Worm (Caenorhabditis elegans): ENCODE results near the gene F33G12.6.

Gene F33G12.6

ce11 chrII:5022381-5022855 is 27.3 kb upstream of the F33G12.6 start, which contains the start of the genes nsy-1 and F59A6.13:
Gene nsy-1, plus strand, starts transcription at chrII:5022757.
Gene F59A6.13, plus strand, starts transcription at chrII:5022805.
- TF ChIP-seq ceh-9 (tag; optimal IDR thresholded peaks at IDR 0.05) (no peak), C38D4.7 (GFP tag; optimal IDR thresholded peaks at IDR 0.05) (no peak), ceh-31 (tag; optimal IDR thresholded peaks at IDR 0.05) (no peak), dmd-4 (tag; optimal IDR thresholded peaks at IDR 0.05; ENCODE audit: borderline replicate concordance) (no peak), ceh-14 (tag; optimal IDR thresholded peaks at IDR 0.05) (no peak), fkh-10 (GFP tag; optimal IDR thresholded peaks at IDR 0.05) (no peak), T23F11.4 (GFP tag; optimal IDR thresholded peaks at IDR 0.05) (no peak), hlh-13 (GFP tag; optimal IDR thresholded peaks at IDR 0.05) (no peak), pax-1 (tag; optimal IDR thresholded peaks at IDR 0.05) (no peak), ets-4 (tag; optimal IDR thresholded peaks at IDR 0.05) (no peak), mec-3 (tag; optimal IDR thresholded peaks at IDR 0.05; ENCODE audit: borderline replicate concordance) (no peak), ceh-24 (tag; optimal IDR thresholded peaks at IDR 0.05) (no peak), dve-1 (tag; optimal IDR thresholded peaks at IDR 0.05) (no peak), rnt-1 (tag; optimal IDR thresholded peaks at IDR 0.05) (no peak), ceh-6 (GFP tag; optimal IDR thresholded peaks at IDR 0.05) (no peak), madf-2 (tag; optimal IDR thresholded peaks at IDR 0.05) (no peak)

ce11 chrII:5027952-5028351 is 21.8 kb upstream of the F33G12.6 start:
- TF ChIP-seq pqm-1 (tag; optimal IDR thresholded peaks at IDR 0.05) = no peak
- TF ChIP-seq F13H6.1 (tag; optimal IDR thresholded peaks at IDR 0.05) = no peak
- TF ChIP-seq hlh-13 (GFP tag; optimal IDR thresholded peaks at IDR 0.05) = no peak
- no peak for TF ChIP-seq rnt-1 (tag; optimal IDR thresholded peaks at IDR 0.05)
- TF ChIP-seq dve-1 (tag; optimal IDR thresholded peaks at IDR 0.05) = no peak
- no peak for TF ChIP-seq ceh-48 (tag; optimal IDR thresholded peaks at IDR 0.05)
- TF ChIP-seq ama-1 (optimal IDR thresholded peaks at IDR 0.05) = no peak
- TF ChIP-seq nhr-232 (tag; optimal IDR thresholded peaks at IDR 0.05) = no peak
- TF ChIP-seq syd-9 (tag; optimal IDR thresholded peaks at IDR 0.05) = no peak
- no peak for TF ChIP-seq npax-4 (tag; optimal IDR thresholded peaks at IDR 0.05)
- TF ChIP-seq che-1 (tag; optimal IDR thresholded peaks at IDR 0.05) = no peak
- no peak for TF ChIP-seq odd-2 (tag; optimal IDR thresholded peaks at IDR 0.05)
- TF ChIP-seq fkh-10 (GFP tag; optimal IDR thresholded peaks at IDR 0.05) = no peak
- no peak for TF ChIP-seq fkh-6 (tag; optimal IDR thresholded peaks at IDR 0.05)
- no peak for TF ChIP-seq unc-3 (GFP tag; conservative IDR thresholded peaks at IDR 0.05)
- TF ChIP-seq unc-3 (tag; optimal IDR thresholded peaks at IDR 0.05) = no peak
- TF ChIP-seq pha-4 (tag; optimal IDR thresholded peaks at IDR 0.05) = no peak
- no peak for TF ChIP-seq madf-2 (tag; optimal IDR thresholded peaks at IDR 0.05)
- TF ChIP-seq hlh-30 (tag; optimal IDR thresholded peaks at IDR 0.05; ENCODE audit: insufficient read depth) = no peak

ce11 chrII:5031612-5032011 is 18.1 kb upstream of the F33G12.6 start, which contains the start of gene wdr-83:
Gene wdr-83, minus strand, starts transcription at chrII:5031712.
- no peak for TF ChIP-seq ceh-2 (tag; optimal IDR thresholded peaks at IDR 0.05)
- no peak for TF ChIP-seq unc-42 (tag; optimal IDR thresholded peaks at IDR 0.05)
- no peak for TF ChIP-seq hlh-8 (tag; optimal IDR thresholded peaks at IDR 0.05)
- TF ChIP-seq gmeb-2 (tag; optimal IDR thresholded peaks at IDR 0.05) = no peak
- no peak for TF ChIP-seq unc-86 (tag; optimal IDR thresholded peaks at IDR 0.05)
- no peak for TF ChIP-seq ceh-19 (GFP tag; optimal IDR thresholded peaks at IDR 0.05)
- no peak for TF ChIP-seq odd-2 (tag; optimal IDR thresholded peaks at IDR 0.05)
- no peak for TF ChIP-seq fkh-10 (GFP tag; optimal IDR thresholded peaks at IDR 0.05)
- TF ChIP-seq nhr-11 (tag; optimal IDR thresholded peaks at IDR 0.05) = no peak
- TF ChIP-seq unc-55 (GFP tag; optimal IDR thresholded peaks at IDR 0.05) = no peak
- no peak for TF ChIP-seq ceh-31 (tag; optimal IDR thresholded peaks at IDR 0.05)

ce11 chrII:5032669-5033068 is 17.0 kb upstream of the F33G12.6 start:
- TF ChIP-seq syd-9 (tag; optimal IDR thresholded peaks at IDR 0.05) (peak; percentile 84), ceh-48 (tag; optimal IDR thresholded peaks at IDR 0.05) (peak; percentile 77), C08G9.2 (tag; optimal IDR thresholded peaks at IDR 0.05) (peak; percentile 86), ceh-19 (GFP tag; optimal IDR thresholded peaks at IDR 0.05) (peak; percentile 83), dmd-4 (tag; optimal IDR thresholded peaks at IDR 0.05; ENCODE audit: borderline replicate concordance) (peak; percentile 55), unc-86 (tag; optimal IDR thresholded peaks at IDR 0.05) (peak; percentile 89), ceh-14 (tag; optimal IDR thresholded peaks at IDR 0.05) (peak; percentile 77), hlh-15 (tag; optimal IDR thresholded peaks at IDR 0.05) (peak; percentile 80), unc-3 (GFP tag; conservative IDR thresholded peaks at IDR 0.05) (peak; percentile 86), unc-3 (tag; optimal IDR thresholded peaks at IDR 0.05) (peak; percentile 81), npax-4 (tag; optimal IDR thresholded peaks at IDR 0.05) (peak; percentile 73), nhr-232 (tag; optimal IDR thresholded peaks at IDR 0.05) (peak; percentile 87), hlh-6 (tag; optimal IDR thresholded peaks at IDR 0.05) (peak; percentile 97), pat-9 (tag; optimal IDR thresholded peaks at IDR 0.05) (peak; percentile 88), F13H6.1 (tag; optimal IDR thresholded peaks at IDR 0.05) (peak; percentile 86), gmeb-2 (tag; optimal IDR thresholded peaks at IDR 0.05) (peak; percentile 87), pqm-1 (tag; optimal IDR thresholded peaks at IDR 0.05) (peak; percentile 73), pax-1 (tag; optimal IDR thresholded peaks at IDR 0.05) (no peak), pha-2 (tag; optimal IDR thresholded peaks at IDR 0.05) (peak; percentile 88), che-1 (tag; optimal IDR thresholded peaks at IDR 0.05) (peak; percentile 90), ztf-16 (tag; optimal IDR thresholded peaks at IDR 0.05) (peak; percentile 86), K02D7.2 (tag; optimal IDR thresholded peaks at IDR 0.05) (peak; percentile 86)

Measured in whole organism, late embryonic.